Fruit fly (Drosophila melanogaster): Measurements from ENCODE around the gene CG43153.

Gene CG43153

dm6 chr2L:11488465-11489037 lies 34.0 kb downstream of the CG43153 start (continued):
- TF ChIP-seq twi (tag; optimal IDR thresholded peaks at IDR 0.05) (no peak), CG1832 (GFP tag; optimal IDR thresholded peaks at IDR 0.05) (no peak)

dm6 chr2L:11484407-11484806 lies 38.2 kb downstream of the CG43153 start, which contains the start of the genes CG43355 and sala:
TSS of gene CG43355 (plus strand) at chr2L:11484707.
TSS of gene sala (plus strand) at chr2L:11484707.
- TF ChIP-seq CG6765 (GFP tag; optimal IDR thresholded peaks at IDR 0.05) = no peak
- TF ChIP-seq HmgZ (tag; optimal IDR thresholded peaks at IDR 0.05) = no peak
- no peak for TF ChIP-seq Side (GFP tag; optimal IDR thresholded peaks at IDR 0.05)
- TF ChIP-seq CG2116 (GFP tag; optimal IDR thresholded peaks at IDR 0.05) = peak; percentile 20

- TF ChIP-seq CHES-1-like (GFP tag; optimal IDR thresholded peaks at IDR 0.05) = no peak
- no peak for TF ChIP-seq ac (GFP tag; optimal IDR thresholded peaks at IDR 0.05)
- TF ChIP-seq Lpt (GFP tag; optimal IDR thresholded peaks at IDR 0.05) = no peak
- TF ChIP-seq Stat92E (GFP tag; optimal IDR thresholded peaks at IDR 0.05) = peak in 1 of 3 experiments; percentile 36
- TF ChIP-seq PHDP (tag; optimal IDR thresholded peaks at IDR 0.05) = no peak
- TF ChIP-seq HmgZ (tag; optimal IDR thresholded peaks at IDR 0.05) = no peak
- TF ChIP-seq pzg (GFP tag; optimal IDR thresholded peaks at IDR 0.05) = no peak
- TF ChIP-seq CG15601 (tag; optimal IDR thresholded peaks at IDR 0.05) = no peak
- no peak for TF ChIP-seq HHEX (GFP tag; optimal IDR thresholded peaks at IDR 0.05)
- TF ChIP-seq lmd (GFP tag; IDR thresholded peaks at IDR 0.05) = no peak
- no peak for TF ChIP-seq dati (GFP tag; IDR thresholded peaks at IDR 0.05)
- no peak for TF ChIP-seq Nf-YC (tag; optimal IDR thresholded peaks at IDR 0.05)
- TF ChIP-seq trh (GFP tag; optimal IDR thresholded peaks at IDR 0.05) = no peak
- TF ChIP-seq CG10462 (GFP tag; optimal IDR thresholded peaks at IDR 0.05) = no peak
- no peak for TF ChIP-seq hkb (optimal IDR thresholded peaks at IDR 0.05)
- TF ChIP-seq hkb (GFP tag; IDR thresholded peaks at IDR 0.05) = no peak
- no peak for TF ChIP-seq ranshi (GFP tag; IDR thresholded peaks at IDR 0.05)
- TF ChIP-seq aop (GFP tag; IDR thresholded peaks at IDR 0.05) = no peak
- no peak for TF ChIP-seq Gsc (GFP tag; IDR thresholded peaks at IDR 0.05)
- TF ChIP-seq toy (GFP tag; IDR thresholded peaks at IDR 0.05) = no peak
- TF ChIP-seq peb (GFP tag; IDR thresholded peaks at IDR 0.05) = no peak
- TF ChIP-seq CG11695 (GFP tag; IDR thresholded peaks at IDR 0.05) = no peak
- TF ChIP-seq lola (GFP tag; optimal IDR thresholded peaks at IDR 0.05) = peak in 1 of 3 experiments; percentile 13
- TF ChIP-seq CG2199 (GFP tag; IDR thresholded peaks at IDR 0.05) = 0 out of 3 replicates have a peak, but pooled peaks have one; percentile 26
- TF ChIP-seq CG12219 (GFP tag; optimal IDR thresholded peaks at IDR 0.05) = no peak
- TF ChIP-seq CG8290 (GFP tag; optimal IDR thresholded peaks at IDR 0.05) = no peak
- no peak for TF ChIP-seq CG8290 (tag; optimal IDR thresholded peaks at IDR 0.05)
- TF ChIP-seq CG6813 (GFP tag; optimal IDR thresholded peaks at IDR 0.05) = no peak
- TF ChIP-seq CG32772 (GFP tag; IDR thresholded peaks at IDR 0.05) = no peak
- no peak for TF ChIP-seq CG10147 (GFP tag; optimal IDR thresholded peaks at IDR 0.05)
- 0 out of 2 replicates have a peak, but pooled peaks have one; percentile 20 for TF ChIP-seq CG17612 (GFP tag; IDR thresholded peaks at IDR 0.05)
- TF ChIP-seq CG17568 (GFP tag; optimal IDR thresholded peaks at IDR 0.05) = no peak
- TF ChIP-seq CG17361 (GFP tag; IDR thresholded peaks at IDR 0.05) = no peak
These were observed 47.6 kb downstream of the CG43153 start for dm6 chr2L:11474960-11475359.
